Worm (Caenorhabditis elegans) whole organism, L2 larva: ENCODE measurements around the gene Y105C5A.26.

Source experiments
- nhr-10 ChIP-seq: sonication (generic microtip); optimal IDR thresholded peaks from 2 replicates; lab custom pipeline; 2017; ENCODE audit warnings: missing biosample characterization, missing genetic modification characterization
- nhr-11 ChIP-seq: fragments of 150-350 bp; optimal IDR thresholded peaks from 2 replicates; lab custom pipeline; 2014; ENCODE audit warnings: missing biosample characterization, missing genetic modification characterization
- nhr-6 ChIP-seq: fragments of 150-350 bp; optimal IDR thresholded peaks from 2 replicates; lab custom pipeline; 2014; ENCODE audit warnings: missing biosample characterization, missing genetic modification characterization
- snpc-4 ChIP-seq: fragments of 150-350 bp; optimal IDR thresholded peaks from 2 replicates; lab custom pipeline; 2014; ENCODE audit warnings: missing biosample characterization, missing genetic modification characterization
- zag-1 ChIP-seq: fragments of 150-350 bp; optimal IDR thresholded peaks from 2 replicates; lab custom pipeline; 2014; ENCODE audit warnings: missing biosample characterization, missing genetic modification characterization

DNA sequence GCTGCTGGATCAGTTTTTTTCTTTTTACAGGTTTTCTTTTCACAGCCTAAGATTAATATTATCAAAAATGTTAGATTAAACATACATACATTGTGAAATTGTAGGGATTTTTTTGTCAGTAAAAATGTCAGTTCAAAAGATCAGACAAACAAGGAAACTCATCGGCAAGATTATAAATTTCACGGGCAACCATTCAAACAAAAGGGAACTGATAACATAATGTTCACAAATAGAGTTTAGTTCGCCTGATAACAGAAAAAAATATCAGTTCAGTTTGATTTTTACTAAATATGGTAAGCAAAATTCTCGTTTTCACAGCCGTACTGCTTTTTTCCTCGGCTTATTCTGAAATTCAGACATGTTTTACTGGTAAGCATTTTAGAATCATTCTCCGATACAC, 44.8 kb upstream of the Y105C5A.26 start:
- TF ChIP-seq nhr-11 (tag; lab: Kevin White, UChicago) (no peak), nhr-10 (tag; lab: Kevin White, UChicago) (no peak), zag-1 (no peak), nhr-6 (tag; lab: Kevin White, UChicago) (no peak), snpc-4 (tag; lab: Kevin White, UChicago) (no peak)
